Fruit fly (Drosophila melanogaster) whole organism: Measurements from ENCODE around the gene CG8560.

ENCODE experiments used
- CG8478 ChIP-seq: fragments of >200 bp; optimal IDR thresholded peaks from 2 replicates; lab custom pipeline; 2018; ENCODE audit warnings: inconsistent platforms
- Dll ChIP-seq: fragments of >200 bp; optimal IDR thresholded peaks from 2 replicates; lab custom pipeline; 2017
- pan ChIP-seq: fragments of >200 bp; optimal IDR thresholded peaks from 2 replicates; lab custom pipeline; 2017
- psq ChIP-seq: fragments of >200 bp; optimal IDR thresholded peaks from 2 replicates; lab custom pipeline; 2017
- usp ChIP-seq: fragments of >200 bp; optimal IDR thresholded peaks from 2 replicates; lab custom pipeline; 2017; ENCODE audit warnings: missing biosample characterization, missing genetic modification characterization, mixed read lengths

- no peak for TF ChIP-seq CG8478
- no peak for TF ChIP-seq psq (lab: Kevin White, UChicago)
- TF ChIP-seq usp (GFP tag; lab: Kevin White, UChicago), result no peak
- no peak for TF ChIP-seq pan (lab: Kevin White, UChicago)
- no peak for TF ChIP-seq Dll (lab: Kevin White, UChicago)
Measured at dm6 chr3L:7364717-7365278, 39.2 kb downstream of the CG8560 start.
